Worm (Caenorhabditis elegans) whole organism, young adult: ENCODE data around the gene C45G9.6.

Experiments used
- B0336.3 ChIP-seq: fragments of 200-800 bp; sonication (Bioruptor generic); IDR thresholded peaks from 2 replicates; pipeline ENCODE4 v1.3.6; 2022; ENCODE audit warnings: missing genetic modification characterization, missing compliant biosample characterization
- C17E4.6 ChIP-seq: fragments of 200-800 bp; sonication (Bioruptor generic); IDR thresholded peaks from 2 replicates; pipeline ENCODE4 v1.3.6; 2022; ENCODE audit warnings: missing genetic modification reagents, missing genetic modification characterization, missing compliant biosample characterization
- F22D6.2 ChIP-seq: sonication (generic microtip); optimal IDR thresholded peaks from 2 replicates; lab custom pipeline; 2016; ENCODE audit warnings: mild to moderate bottlenecking, missing genetic modification characterization, missing compliant biosample characterization
- F52B5.7 ChIP-seq: sonication (generic microtip); optimal IDR thresholded peaks from 2 replicates; lab custom pipeline; 2016; ENCODE audit warnings: mild to moderate bottlenecking, missing genetic modification characterization, missing compliant biosample characterization
- T07F8.4 ChIP-seq: sonication (generic microtip); optimal IDR thresholded peaks from 2 replicates; lab custom pipeline; 2016; ENCODE audit warnings: mild to moderate bottlenecking, missing genetic modification characterization, moderate library complexity, missing compliant biosample characterization
- Y53F4B.3 ChIP-seq: fragments of 200-800 bp; sonication (Bioruptor generic); IDR thresholded peaks from 2 replicates; pipeline ENCODE4 v1.3.6; 2022; ENCODE audit warnings: missing genetic modification reagents, missing genetic modification characterization, missing compliant biosample characterization
- Y53G8AR.9 ChIP-seq: fragments of 200-800 bp; sonication (Bioruptor generic); conservative IDR thresholded peaks from 2 replicates; pipeline ENCODE4 v1.3.6; 2022; ENCODE audit warnings: missing genetic modification reagents, missing genetic modification characterization, missing compliant biosample characterization
- Y56A3A.18 ChIP-seq: fragments of 200-800 bp; sonication (Bioruptor generic); IDR thresholded peaks from 2 replicates; pipeline ENCODE4 v1.3.6; 2022; ENCODE audit warnings: missing genetic modification reagents, missing genetic modification characterization, missing compliant biosample characterization
- aptf-2 ChIP-seq: fragments of 200-800 bp; sonication (Bioruptor generic); conservative IDR thresholded peaks from 2 replicates; pipeline ENCODE4 v1.3.6; 2022; ENCODE audit warnings: missing genetic modification reagents, missing genetic modification characterization, missing compliant biosample characterization
- attf-5 ChIP-seq: fragments of 200-800 bp; sonication (Bioruptor generic); optimal IDR thresholded peaks from 2 replicates; lab custom pipeline; 2018; ENCODE audit warnings: mild to moderate bottlenecking, missing genetic modification characterization, missing compliant biosample characterization
- bed-1 ChIP-seq: fragments of 200-800 bp; sonication (Bioruptor generic); IDR thresholded peaks from 2 replicates; pipeline ENCODE4 v1.3.6; 2022; ENCODE audit warnings: missing genetic modification reagents, missing genetic modification characterization, missing compliant biosample characterization
- bed-2 ChIP-seq: fragments of 200-800 bp; sonication (Bioruptor generic); IDR thresholded peaks from 2 replicates; pipeline ENCODE4 v1.3.6; 2022; ENCODE audit warnings: missing genetic modification reagents, missing genetic modification characterization, missing compliant biosample characterization
- cebp-1 ChIP-seq, 2 experiments: fragments of 200-800 bp in 1 of 2; sonication (Bioruptor generic) in 1 of 2; sonication (generic microtip) in 1 of 2; IDR thresholded peaks in 1 of 2; optimal IDR thresholded peaks in 1 of 2; 2 replicates each; pipeline versions ENCODE4 v1.3.6 to Lab custom; 2017 to 2022; ENCODE audit warnings: missing compliant biosample characterization in 2 of 2, missing genetic modification characterization in 2 of 2, mild to moderate bottlenecking in 1 of 2, missing genetic modification reagents in 1 of 2, moderate library complexity in 1 of 2
- ceh-100 ChIP-seq: fragments of 200-800 bp; sonication (Bioruptor generic); IDR thresholded peaks from 2 replicates; pipeline ENCODE4 v1.3.6; 2022; ENCODE audit warnings: missing genetic modification reagents, missing genetic modification characterization, missing compliant biosample characterization
- chd-7 ChIP-seq: sonication (generic microtip); optimal IDR thresholded peaks from 2 replicates; lab custom pipeline; 2016; ENCODE audit warnings: mild to moderate bottlenecking, missing genetic modification characterization, moderate library complexity, missing compliant biosample characterization
- die-1 ChIP-seq: sonication (generic microtip); optimal IDR thresholded peaks from 2 replicates; lab custom pipeline; 2016; ENCODE audit warnings: missing genotype, mild to moderate bottlenecking, missing genetic modification characterization, missing compliant biosample characterization
- dpl-1 ChIP-seq: fragments of 150-350 bp; optimal IDR thresholded peaks from 2 replicates; lab custom pipeline; 2014; ENCODE audit warnings: missing biosample characterization, missing genetic modification reagents, missing genetic modification characterization
- egl-18 ChIP-seq: fragments of 200-800 bp; sonication (Bioruptor generic); IDR thresholded peaks from 2 replicates; pipeline ENCODE4 v1.3.6; 2022; ENCODE audit warnings: missing genetic modification reagents, missing genetic modification characterization, missing compliant biosample characterization
- egl-44 ChIP-seq: fragments of 200-800 bp; sonication (Bioruptor generic); IDR thresholded peaks from 2 replicates; pipeline ENCODE4 v1.3.6; 2022; ENCODE audit warnings: missing genetic modification reagents, missing genetic modification characterization, missing compliant biosample characterization
- ekl-4 ChIP-seq: fragments of 200-800 bp; sonication (Bioruptor generic); IDR thresholded peaks from 2 replicates; pipeline ENCODE4 v1.3.6; 2022; ENCODE audit warnings: missing genetic modification reagents, missing genetic modification characterization, missing compliant biosample characterization
- hlh-12 ChIP-seq: sonication (generic microtip); optimal IDR thresholded peaks from 2 replicates; lab custom pipeline; 2016; ENCODE audit warnings: missing genetic modification characterization, missing compliant biosample characterization
- hsf-1 ChIP-seq: fragments of 200-800 bp; sonication (Bioruptor generic); IDR thresholded peaks from 2 replicates; pipeline ENCODE4 v1.3.6; 2022; ENCODE audit warnings: missing genetic modification reagents, missing genetic modification characterization, missing compliant biosample characterization
- let-526 ChIP-seq: fragments of 200-800 bp; sonication (Bioruptor generic); IDR thresholded peaks from 2 replicates; pipeline ENCODE4 v1.3.6; 2022; ENCODE audit warnings: missing genetic modification reagents, missing genetic modification characterization, missing compliant biosample characterization
- lin-26 ChIP-seq: fragments of 200-800 bp; sonication (Bioruptor generic); IDR thresholded peaks from 2 replicates; pipeline ENCODE4 v1.3.6; 2022; ENCODE audit warnings: missing genetic modification reagents, missing genetic modification characterization, missing compliant biosample characterization
- lsy-27 ChIP-seq: sonication (generic microtip); optimal IDR thresholded peaks from 2 replicates; lab custom pipeline; 2017; ENCODE audit warnings: missing genetic modification characterization, mild to moderate bottlenecking, missing compliant biosample characterization, antibody characterized with exemption, missing genotype, borderline replicate concordance; ENCODE audit not compliant: insufficient read depth
- madf-3 ChIP-seq: fragments of 200-800 bp; sonication (Bioruptor generic); IDR thresholded peaks from 2 replicates; pipeline ENCODE4 v1.3.6; 2022; ENCODE audit warnings: missing genetic modification reagents, missing genetic modification characterization, missing compliant biosample characterization
- mel-28 ChIP-seq: sonication (generic microtip); optimal IDR thresholded peaks from 2 replicates; lab custom pipeline; 2016; ENCODE audit warnings: borderline replicate concordance, mild to moderate bottlenecking, missing genetic modification characterization, missing compliant biosample characterization
- mes-4 ChIP-seq: sonication (generic microtip); optimal IDR thresholded peaks from 2 replicates; lab custom pipeline; 2016; ENCODE audit warnings: missing genotype, missing genetic modification characterization, missing compliant biosample characterization
- mxl-1 ChIP-seq: sonication (generic microtip); optimal IDR thresholded peaks from 2 replicates; lab custom pipeline; 2016; ENCODE audit warnings: missing genetic modification characterization, missing compliant biosample characterization
- nfya-1 ChIP-seq: sonication (generic microtip); optimal IDR thresholded peaks from 2 replicates; lab custom pipeline; 2017; ENCODE audit warnings: antibody characterized with exemption, missing compliant biosample characterization, missing genetic modification characterization, borderline replicate concordance; ENCODE audit not compliant: insufficient read depth
- nhr-120 ChIP-seq: fragments of 200-800 bp; sonication (Bioruptor generic); IDR thresholded peaks from 2 replicates; pipeline ENCODE4 v1.3.6; 2022; ENCODE audit warnings: missing genetic modification characterization, missing compliant biosample characterization
- nhr-90 ChIP-seq: sonication (generic microtip); optimal IDR thresholded peaks from 2 replicates; lab custom pipeline; 2016; ENCODE audit warnings: missing genotype, mild to moderate bottlenecking, missing genetic modification characterization, missing compliant biosample characterization
- pbrm-1 ChIP-seq: fragments of 200-800 bp; sonication (Bioruptor generic); IDR thresholded peaks from 2 replicates; pipeline ENCODE4 v1.3.6; 2022; ENCODE audit warnings: missing genetic modification reagents, missing genetic modification characterization, missing compliant biosample characterization
- rpc-1 ChIP-seq, 2 experiments: fragments of 150-350 bp in 1 of 2; sonication (generic microtip) in 1 of 2; optimal IDR thresholded peaks; 2 replicates each; lab custom pipeline; 2014 to 2018; ENCODE audit warnings: missing biosample characterization in 1 of 2, missing genetic modification characterization in 1 of 2, missing genetic modification reagents in 1 of 2, missing genotype in 1 of 2
- sdz-38 ChIP-seq: sonication (generic microtip); optimal IDR thresholded peaks from 2 replicates; lab custom pipeline; 2016; ENCODE audit warnings: missing genotype, missing genetic modification characterization, missing compliant biosample characterization
- sea-2 ChIP-seq: fragments of 200-800 bp; sonication (Bioruptor generic); IDR thresholded peaks from 2 replicates; pipeline ENCODE4 v1.3.6; 2022; ENCODE audit warnings: missing genetic modification characterization, missing compliant biosample characterization
- snpc-3.4 ChIP-seq: sonication (generic microtip); optimal IDR thresholded peaks from 2 replicates; lab custom pipeline; 2017; ENCODE audit warnings: missing genetic modification characterization, mild to moderate bottlenecking, missing compliant biosample characterization, antibody characterized with exemption, moderate library complexity, missing genotype, missing genetic modification reagents
- tbx-9 ChIP-seq: sonication (generic microtip); optimal IDR thresholded peaks from 2 replicates; lab custom pipeline; 2016; ENCODE audit warnings: borderline replicate concordance, missing genetic modification characterization, inconsistent platforms, missing compliant biosample characterization
- unc-130 ChIP-seq: sonication (generic microtip); optimal IDR thresholded peaks from 2 replicates; lab custom pipeline; 2016; ENCODE audit warnings: missing genetic modification reagents, missing genetic modification characterization, missing compliant biosample characterization
- unc-62 ChIP-seq: fragments of 150-350 bp; optimal IDR thresholded peaks from 2 replicates; lab custom pipeline; 2014; ENCODE audit warnings: missing biosample characterization, missing genetic modification reagents, missing genetic modification characterization
- zfh-2 ChIP-seq: fragments of 200-800 bp; sonication (Bioruptor generic); conservative IDR thresholded peaks from 2 replicates; pipeline ENCODE4 v1.3.6; 2022; ENCODE audit warnings: missing genetic modification reagents, missing genetic modification characterization, missing compliant biosample characterization
- zim-3 ChIP-seq: sonication (generic microtip); optimal IDR thresholded peaks from 2 replicates; lab custom pipeline; 2017; ENCODE audit warnings: mild to moderate bottlenecking, missing genetic modification characterization, moderate library complexity, missing compliant biosample characterization

The C45G9.6 gene

ce11 chrIII:5013915-5014346, 22.3 kb upstream of the C45G9.6 start (continued):
- TF ChIP-seq nfya-1 (tag; lab: Kevin White, UChicago): no peak
- peak; percentile 55; the same call in 1 of the 2 replicates for TF ChIP-seq pbrm-1 (GFP tag; lab: Robert Waterston, UW)
- TF ChIP-seq cebp-1 (GFP tag; IDR thresholded peaks at IDR 0.05; lab: Robert Waterston, UW): peak; percentile 41; the same call in 1 of the 2 replicates
- peak; percentile 83 for TF ChIP-seq cebp-1 (tag; optimal IDR thresholded peaks at IDR 0.05; lab: Kevin White, UChicago)
- TF ChIP-seq ceh-100: 0 out of 2 replicates have a peak, but pooled peaks have one; percentile 8

- TF ChIP-seq sea-2 (GFP tag; lab: Robert Waterston, UW) (no peak), madf-3 (0 out of 2 replicates have a peak, but pooled peaks have one; percentile 16), bed-2 (GFP tag; lab: Robert Waterston, UW) (no peak)
Measured at ce11 chrIII:5017550-5017949, 18.7 kb upstream of the C45G9.6 start, which contains the start of gene larp-1. TSS of gene larp-1 (minus strand) at chrIII:5017650.

ce11 chrIII:5018116-5018689, 18.1 kb upstream of the C45G9.6 start, which contains the start of gene wip-1:
TSS of gene wip-1 (plus strand) at chrIII:5018639.
- TF ChIP-seq egl-18 (GFP tag; lab: Robert Waterston, UW) (peak; percentile 86), C17E4.6 (peak; percentile 96), lin-26 (peak; percentile 89), sdz-38 (tag; lab: Kevin White, UChicago) (no peak), T07F8.4 (tag; lab: Kevin White, UChicago) (peak; percentile 88), lsy-27 (peak; percentile 81), Y56A3A.18 (GFP tag; lab: Robert Waterston, UW) (peak; percentile 95), unc-62 (peak; percentile 17), mes-4 (tag; lab: Kevin White, UChicago) (no peak), nhr-120 (GFP tag; lab: Robert Waterston, UW) (no peak), hlh-12 (tag; lab: Kevin White, UChicago) (no peak), hsf-1 (GFP tag; lab: Robert Waterston, UW) (peak; percentile 90), snpc-3.4 (tag; lab: Kevin White, UChicago) (peak; percentile 96), mxl-1 (tag; lab: Kevin White, UChicago) (peak; percentile 37), mel-28 (peak; percentile 43), ekl-4 (GFP tag; lab: Robert Waterston, UW) (peak; percentile 98), chd-7 (tag; lab: Kevin White, UChicago) (peak; percentile 89), tbx-9 (tag; lab: Kevin White, UChicago) (no peak), F22D6.2 (tag; lab: Kevin White, UChicago) (peak; percentile 87), bed-2 (GFP tag; lab: Robert Waterston, UW) (peak; percentile 56; the same call in 1 of the 2 replicates), rpc-1 (optimal IDR thresholded peaks at IDR 0.05; lab: Kevin White, UChicago) (peak; percentile 3), rpc-1 (tag; optimal IDR thresholded peaks at IDR 0.05; lab: Kevin White, UChicago) (peak; percentile 6), zim-3 (tag; lab: Kevin White, UChicago) (peak; percentile 64), dpl-1 (GFP tag; lab: Kevin White, UChicago) (peak; percentile 86), nfya-1 (tag; lab: Kevin White, UChicago) (no peak), let-526 (GFP tag; lab: Robert Waterston, UW) (peak; percentile 91), die-1 (peak; percentile 72), unc-130 (GFP tag; lab: Kevin White, UChicago) (peak; percentile 96), ceh-100 (peak; percentile 89), nhr-90 (tag; lab: Kevin White, UChicago) (peak; percentile 92), Y53F4B.3 (GFP tag; lab: Robert Waterston, UW) (peak; percentile 88), aptf-2 (peak; percentile 79), B0336.3 (GFP tag; lab: Robert Waterston, UW) (peak; percentile 99), bed-1 (GFP tag; lab: Robert Waterston, UW) (0 out of 2 replicates have a peak, but pooled peaks have one; percentile 81), egl-44 (GFP tag; lab: Robert Waterston, UW) (peak; percentile 96), Y53G8AR.9 (GFP tag; lab: Robert Waterston, UW) (peak; percentile 98), zfh-2 (peak; percentile 97), attf-5 (peak; percentile 100), F52B5.7 (tag; lab: Kevin White, UChicago) (peak; percentile 67)
